Fruit fly (Drosophila melanogaster): Measurements from ENCODE around the gene lic.

lic gene

dm6 chrX:13088025-13088805, 2.7 kb upstream of the lic start:
- TF ChIP-seq Stat92E (GFP tag; optimal IDR thresholded peaks at IDR 0.05) (no peak), slbo (GFP tag; IDR thresholded peaks at IDR 0.05) (peak; percentile 24; the same call in 1 of the 2 replicates), HmgD (GFP tag; optimal IDR thresholded peaks at IDR 0.05) (no peak), jing (GFP tag; optimal IDR thresholded peaks at IDR 0.05) (no peak), BEAF-32 (GFP tag; optimal IDR thresholded peaks at IDR 0.05) (no peak), onecut (GFP tag; IDR thresholded peaks at IDR 0.05) (peak; percentile 62), grn (GFP tag; optimal IDR thresholded peaks at IDR 0.05) (peak; percentile 81), Hr3 (GFP tag; optimal IDR thresholded peaks at IDR 0.05) (no peak), Jarid2 (GFP tag; optimal IDR thresholded peaks at IDR 0.05) (no peak), Dad (GFP tag; optimal IDR thresholded peaks at IDR 0.05) (no peak), HHEX (GFP tag; optimal IDR thresholded peaks at IDR 0.05) (peak; percentile 9), NK7.1 (GFP tag; optimal IDR thresholded peaks at IDR 0.05) (no peak), mirr (GFP tag; optimal IDR thresholded peaks at IDR 0.05) (peak; percentile 17), CG17361 (GFP tag; IDR thresholded peaks at IDR 0.05) (peak; percentile 39; the same call in 1 of the 3 replicates), CG11504 (tag; optimal IDR thresholded peaks at IDR 0.05) (no peak), Hand (GFP tag; optimal IDR thresholded peaks at IDR 0.05) (no peak), PHDP (tag; optimal IDR thresholded peaks at IDR 0.05) (no peak), Oli (tag; optimal IDR thresholded peaks at IDR 0.05) (peak; percentile 51), ab (GFP tag; optimal IDR thresholded peaks at IDR 0.05) (no peak), emc (GFP tag; optimal IDR thresholded peaks at IDR 0.05) (no peak), shn (GFP tag; optimal IDR thresholded peaks at IDR 0.05) (no peak), cg (GFP tag; optimal IDR thresholded peaks at IDR 0.05) (peak; percentile 61), CG2889 (GFP tag; IDR thresholded peaks at IDR 0.05) (no peak), Tbp (GFP tag; optimal IDR thresholded peaks at IDR 0.05) (no peak), Dref (GFP tag; IDR thresholded peaks at IDR 0.05) (no peak), nom (GFP tag; optimal IDR thresholded peaks at IDR 0.05) (no peak), otp (GFP tag; IDR thresholded peaks at IDR 0.05) (no peak), gce (GFP tag; IDR thresholded peaks at IDR 0.05) (no peak), CG14441 (GFP tag; IDR thresholded peaks at IDR 0.05) (0 out of 2 replicates have a peak, but pooled peaks have one; percentile 7), CG9609 (GFP tag; optimal IDR thresholded peaks at IDR 0.05) (peak; percentile 11), CG1792 (GFP tag; optimal IDR thresholded peaks at IDR 0.05) (no peak), Hr51 (GFP tag; optimal IDR thresholded peaks at IDR 0.05) (peak in 1 of 2 experiments; percentile 44), zfh1 (GFP tag; IDR thresholded peaks at IDR 0.05) (no peak), CG11695 (GFP tag; IDR thresholded peaks at IDR 0.05) (no peak), Asciz (GFP tag; optimal IDR thresholded peaks at IDR 0.05) (peak; percentile 15), CG2875 (GFP tag; optimal IDR thresholded peaks at IDR 0.05) (no peak), Nf-YA (GFP tag; IDR thresholded peaks at IDR 0.05) (no peak), CG15696 (tag; optimal IDR thresholded peaks at IDR 0.05) (peak; percentile 1), al (GFP tag; IDR thresholded peaks at IDR 0.05) (no peak), Trl (optimal IDR thresholded peaks at IDR 0.05) (no peak), Trl (GFP tag; optimal IDR thresholded peaks at IDR 0.05) (no peak), Mad (GFP tag; optimal IDR thresholded peaks at IDR 0.05) (no peak), ci (GFP tag; IDR thresholded peaks at IDR 0.05) (0 out of 3 replicates have a peak, but pooled peaks have one; percentile 59), lov (optimal IDR thresholded peaks at IDR 0.05) (no peak), lov (GFP tag; IDR thresholded peaks at IDR 0.05) (no peak), pum (GFP tag; optimal IDR thresholded peaks at IDR 0.05) (no peak), gt (GFP tag; IDR thresholded peaks at IDR 0.05) (no peak), CG16813 (GFP tag; IDR thresholded peaks at IDR 0.05; ENCODE audit: partially characterized antibody) (no peak), insv (GFP tag; optimal IDR thresholded peaks at IDR 0.05) (no peak), CG9817 (tag; optimal IDR thresholded peaks at IDR 0.05) (peak; percentile 36)

Data from whole organism, embryonic.